Worm (Caenorhabditis elegans): ENCODE measurements around the gene F28H7.8.

DNA sequence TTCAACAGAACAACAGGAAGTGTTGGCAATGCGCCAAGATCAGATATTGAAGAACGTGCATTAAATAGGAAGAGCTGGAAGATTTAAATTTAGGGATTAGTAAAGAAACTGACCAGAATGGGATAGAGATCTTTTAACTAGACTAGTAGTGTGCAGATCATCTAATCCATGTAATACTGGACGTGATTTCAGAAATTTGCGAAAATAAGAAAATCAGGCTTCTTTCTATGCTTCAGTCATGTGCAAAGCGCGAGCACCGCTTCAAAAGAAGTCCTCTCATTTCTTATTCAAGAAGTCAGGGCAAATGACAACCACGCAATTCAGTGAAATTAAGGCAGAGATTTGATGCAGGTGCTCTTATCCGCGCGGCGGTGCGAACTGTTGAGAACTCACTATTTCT, 40.7 kb upstream of the F28H7.8 start:
- TF ChIP-seq pha-4 (GFP tag; IDR thresholded peaks at IDR 0.05) (no peak), pha-4 (tag; optimal IDR thresholded peaks at IDR 0.05) (no peak), unc-62 (GFP tag; optimal IDR thresholded peaks at IDR 0.05 in 1 of 2) (no peak), unc-62 (tag; optimal IDR thresholded peaks at IDR 0.05) (no peak), egl-27 (tag; optimal IDR thresholded peaks at IDR 0.05) (no peak), dpl-1 (GFP tag; optimal IDR thresholded peaks at IDR 0.05) (no peak), set-16 (GFP tag; IDR thresholded peaks at IDR 0.05) (no peak), snpc-4 (tag; optimal IDR thresholded peaks at IDR 0.05) (no peak), hmg-1.1 (GFP tag; IDR thresholded peaks at IDR 0.05) (no peak), nhr-48 (tag; optimal IDR thresholded peaks at IDR 0.05) (no peak), ZK546.5 (tag; optimal IDR thresholded peaks at IDR 0.05) (no peak), Y105C5A.15 (GFP tag; IDR thresholded peaks at IDR 0.05) (no peak)
